Worm (Caenorhabditis elegans): ENCODE measurements around the gene dnc-2.

- TF ChIP-seq tab-1 (GFP tag; IDR thresholded peaks at IDR 0.05) (no peak), T22C8.4 (GFP tag; IDR thresholded peaks at IDR 0.05) (no peak), med-1 (GFP tag; optimal IDR thresholded peaks at IDR 0.05; ENCODE audit: insufficient read depth) (no peak), flt-1 (GFP tag; IDR thresholded peaks at IDR 0.05) (no peak), ztf-23 (GFP tag; IDR thresholded peaks at IDR 0.05) (no peak), cog-1 (tag; optimal IDR thresholded peaks at IDR 0.05) (no peak), ztf-29 (GFP tag; IDR thresholded peaks at IDR 0.05) (no peak)
Measured at ce11 chrIII:5876867-5877641, 48.5 kb downstream of the dnc-2 start.

Measured in whole organism, midembryonic.